Worm (Caenorhabditis elegans) whole organism, L4/young adult: Measurements from ENCODE around the gene irld-40.

Source experiments
- W03F9.2 ChIP-seq: fragments of 150-350 bp; optimal IDR thresholded peaks from 2 replicates; lab custom pipeline; 2014; ENCODE audit warnings: missing biosample characterization, missing genetic modification characterization
- him-1 ChIP-seq: sonication (generic microtip); optimal IDR thresholded peaks from 2 replicates; lab custom pipeline; 2016; ENCODE audit warnings: missing genotype, missing genetic modification reagents, missing genetic modification characterization, missing compliant biosample characterization

DNA sequence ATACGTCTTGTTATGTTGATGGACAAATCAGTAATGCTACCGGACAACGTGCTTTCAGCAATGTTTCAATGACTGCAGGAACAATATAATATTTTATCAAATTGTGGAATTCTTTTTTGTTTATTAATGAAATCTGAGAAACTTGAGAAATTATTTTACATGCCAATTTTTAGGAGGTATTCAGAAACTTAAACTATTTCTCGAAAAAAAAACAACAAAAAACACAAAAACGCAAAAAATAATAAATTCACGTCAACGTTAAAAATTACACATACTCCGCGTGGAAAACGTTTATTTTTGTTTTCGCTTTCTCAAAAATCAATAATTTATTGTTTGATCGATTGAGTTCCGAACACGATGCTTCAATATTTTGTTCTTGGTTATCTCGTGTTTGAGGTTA is 20.2 kb upstream of the irld-40 start, which contains the start of gene Y46H3D.1:
- TF ChIP-seq him-1 (tag; lab: Kevin White, UChicago) (no peak), W03F9.2 (tag; lab: Kevin White, UChicago) (no peak)
